Worm (Caenorhabditis elegans): ENCODE data around the gene mtrr-1.

Gene mtrr-1

ce11 chrII:9273984-9274383 is 11.8 kb upstream of the mtrr-1 start:
- no peak for TF ChIP-seq ama-1 (optimal IDR thresholded peaks at IDR 0.05)
- no peak for TF ChIP-seq scrt-1 (GFP tag; IDR thresholded peaks at IDR 0.05)
- TF ChIP-seq flt-1 (GFP tag; IDR thresholded peaks at IDR 0.05): peak; percentile 12; the same call in 1 of the 2 replicates
- no peak for TF ChIP-seq ets-7 (tag; optimal IDR thresholded peaks at IDR 0.05)
- TF ChIP-seq ceh-13 (GFP tag; optimal IDR thresholded peaks at IDR 0.05): no peak
- no peak for TF ChIP-seq aly-1 (tag; optimal IDR thresholded peaks at IDR 0.05)
- no peak for TF ChIP-seq pes-1 (GFP tag; IDR thresholded peaks at IDR 0.05)
- no peak for TF ChIP-seq B0310.2 (tag; optimal IDR thresholded peaks at IDR 0.05)
- TF ChIP-seq tbx-11 (GFP tag; IDR thresholded peaks at IDR 0.05): no peak
- TF ChIP-seq tbx-37 (GFP tag; conservative IDR thresholded peaks at IDR 0.05): no peak
- no peak for TF ChIP-seq ceh-36 (tag; optimal IDR thresholded peaks at IDR 0.05)
- TF ChIP-seq F13C5.2 (tag; optimal IDR thresholded peaks at IDR 0.05): peak; percentile 38
- TF ChIP-seq tra-4 (tag; optimal IDR thresholded peaks at IDR 0.05): no peak
- no peak for TF ChIP-seq hnd-1 (tag; optimal IDR thresholded peaks at IDR 0.05)
- peak; percentile 59 for TF ChIP-seq hmg-4 (GFP tag; optimal IDR thresholded peaks at IDR 0.05)
- TF ChIP-seq sea-1 (GFP tag; conservative IDR thresholded peaks at IDR 0.05): no peak
- TF ChIP-seq hmbx-1 (tag; optimal IDR thresholded peaks at IDR 0.05): no peak

- TF ChIP-seq ama-1 (optimal IDR thresholded peaks at IDR 0.05) (no peak), tbx-11 (GFP tag; IDR thresholded peaks at IDR 0.05) (no peak), tra-4 (tag; optimal IDR thresholded peaks at IDR 0.05) (no peak), ets-7 (tag; optimal IDR thresholded peaks at IDR 0.05) (no peak), sea-1 (GFP tag; conservative IDR thresholded peaks at IDR 0.05) (no peak), hmg-4 (GFP tag; optimal IDR thresholded peaks at IDR 0.05) (no peak), scrt-1 (GFP tag; IDR thresholded peaks at IDR 0.05) (no peak), flt-1 (GFP tag; IDR thresholded peaks at IDR 0.05) (no peak), pes-1 (GFP tag; IDR thresholded peaks at IDR 0.05) (no peak), F13C5.2 (tag; optimal IDR thresholded peaks at IDR 0.05) (no peak), tbx-37 (GFP tag; conservative IDR thresholded peaks at IDR 0.05) (no peak), hmbx-1 (tag; optimal IDR thresholded peaks at IDR 0.05) (no peak), aly-1 (tag; optimal IDR thresholded peaks at IDR 0.05) (no peak), ceh-36 (tag; optimal IDR thresholded peaks at IDR 0.05) (no peak), hnd-1 (tag; optimal IDR thresholded peaks at IDR 0.05) (no peak), B0310.2 (tag; optimal IDR thresholded peaks at IDR 0.05) (no peak), ceh-13 (GFP tag; optimal IDR thresholded peaks at IDR 0.05) (no peak)
Observed at ce11 chrII:9274734-9275133, 11.0 kb upstream of the mtrr-1 start.

ce11 chrII:9275173-9275572 is 10.6 kb upstream of the mtrr-1 start:
- TF ChIP-seq tra-4 (tag; optimal IDR thresholded peaks at IDR 0.05): no peak
- TF ChIP-seq tbx-11 (GFP tag; IDR thresholded peaks at IDR 0.05): no peak
- no peak for TF ChIP-seq ceh-36 (tag; optimal IDR thresholded peaks at IDR 0.05)
- TF ChIP-seq F13C5.2 (tag; optimal IDR thresholded peaks at IDR 0.05): no peak
- TF ChIP-seq sea-1 (GFP tag; conservative IDR thresholded peaks at IDR 0.05): no peak
- no peak for TF ChIP-seq ets-7 (tag; optimal IDR thresholded peaks at IDR 0.05)
- TF ChIP-seq hnd-1 (tag; optimal IDR thresholded peaks at IDR 0.05): no peak
- no peak for TF ChIP-seq ama-1 (optimal IDR thresholded peaks at IDR 0.05)
- TF ChIP-seq pes-1 (GFP tag; IDR thresholded peaks at IDR 0.05): no peak
- no peak for TF ChIP-seq flt-1 (GFP tag; IDR thresholded peaks at IDR 0.05)
- no peak for TF ChIP-seq ceh-13 (GFP tag; optimal IDR thresholded peaks at IDR 0.05)
- TF ChIP-seq aly-1 (tag; optimal IDR thresholded peaks at IDR 0.05): no peak
- TF ChIP-seq hmbx-1 (tag; optimal IDR thresholded peaks at IDR 0.05): no peak
- no peak for TF ChIP-seq B0310.2 (tag; optimal IDR thresholded peaks at IDR 0.05)
- no peak for TF ChIP-seq tbx-37 (GFP tag; conservative IDR thresholded peaks at IDR 0.05)
- TF ChIP-seq scrt-1 (GFP tag; IDR thresholded peaks at IDR 0.05): no peak

ce11 chrII:9277153-9277552 is 8.6 kb upstream of the mtrr-1 start:
- TF ChIP-seq scrt-1 (GFP tag; IDR thresholded peaks at IDR 0.05): no peak
- no peak for TF ChIP-seq ama-1 (optimal IDR thresholded peaks at IDR 0.05)
- TF ChIP-seq ceh-13 (GFP tag; optimal IDR thresholded peaks at IDR 0.05): no peak
- TF ChIP-seq tbx-11 (GFP tag; IDR thresholded peaks at IDR 0.05): no peak
- no peak for TF ChIP-seq B0310.2 (tag; optimal IDR thresholded peaks at IDR 0.05)
- no peak for TF ChIP-seq sea-1 (GFP tag; conservative IDR thresholded peaks at IDR 0.05)
- no peak for TF ChIP-seq tra-4 (tag; optimal IDR thresholded peaks at IDR 0.05)
- TF ChIP-seq hnd-1 (tag; optimal IDR thresholded peaks at IDR 0.05): no peak
- TF ChIP-seq ceh-36 (tag; optimal IDR thresholded peaks at IDR 0.05): no peak
- no peak for TF ChIP-seq flt-1 (GFP tag; IDR thresholded peaks at IDR 0.05)
- TF ChIP-seq tbx-37 (GFP tag; conservative IDR thresholded peaks at IDR 0.05): no peak
- no peak for TF ChIP-seq pes-1 (GFP tag; IDR thresholded peaks at IDR 0.05)
- TF ChIP-seq aly-1 (tag; optimal IDR thresholded peaks at IDR 0.05): no peak
- TF ChIP-seq F13C5.2 (tag; optimal IDR thresholded peaks at IDR 0.05): no peak
- no peak for TF ChIP-seq hmbx-1 (tag; optimal IDR thresholded peaks at IDR 0.05)
- TF ChIP-seq ets-7 (tag; optimal IDR thresholded peaks at IDR 0.05): no peak

- TF ChIP-seq B0310.2 (tag; optimal IDR thresholded peaks at IDR 0.05): no peak
Observed at ce11 chrII:9279016-9279415, 6.8 kb upstream of the mtrr-1 start.

- TF ChIP-seq B0310.2 (tag; optimal IDR thresholded peaks at IDR 0.05): no peak
- TF ChIP-seq hmg-4 (GFP tag; optimal IDR thresholded peaks at IDR 0.05): no peak
- TF ChIP-seq ama-1 (optimal IDR thresholded peaks at IDR 0.05): no peak
- no peak for TF ChIP-seq scrt-1 (GFP tag; IDR thresholded peaks at IDR 0.05)
- no peak for TF ChIP-seq F13C5.2 (tag; optimal IDR thresholded peaks at IDR 0.05)
- no peak for TF ChIP-seq pes-1 (GFP tag; IDR thresholded peaks at IDR 0.05)
- no peak for TF ChIP-seq tbx-11 (GFP tag; IDR thresholded peaks at IDR 0.05)
- no peak for TF ChIP-seq tbx-37 (GFP tag; conservative IDR thresholded peaks at IDR 0.05)
- no peak for TF ChIP-seq ets-7 (tag; optimal IDR thresholded peaks at IDR 0.05)
- TF ChIP-seq ceh-13 (GFP tag; optimal IDR thresholded peaks at IDR 0.05): no peak
- TF ChIP-seq hnd-1 (tag; optimal IDR thresholded peaks at IDR 0.05): no peak
- TF ChIP-seq sea-1 (GFP tag; conservative IDR thresholded peaks at IDR 0.05): no peak
- no peak for TF ChIP-seq aly-1 (tag; optimal IDR thresholded peaks at IDR 0.05)
- TF ChIP-seq tra-4 (tag; optimal IDR thresholded peaks at IDR 0.05): no peak
- TF ChIP-seq ceh-36 (tag; optimal IDR thresholded peaks at IDR 0.05): no peak
Observed at ce11 chrII:9280048-9280772, 5.6 kb upstream of the mtrr-1 start, which contains the start of gene gldi-3. gldi-3 (minus strand) TSS chrII:9280098.

- TF ChIP-seq tra-4 (tag; optimal IDR thresholded peaks at IDR 0.05) (no peak), B0310.2 (tag; optimal IDR thresholded peaks at IDR 0.05) (no peak), sea-1 (GFP tag; conservative IDR thresholded peaks at IDR 0.05) (no peak), ets-7 (tag; optimal IDR thresholded peaks at IDR 0.05) (no peak), scrt-1 (GFP tag; IDR thresholded peaks at IDR 0.05) (no peak), ceh-36 (tag; optimal IDR thresholded peaks at IDR 0.05) (no peak), ama-1 (optimal IDR thresholded peaks at IDR 0.05) (no peak), aly-1 (tag; optimal IDR thresholded peaks at IDR 0.05) (no peak), F13C5.2 (tag; optimal IDR thresholded peaks at IDR 0.05) (no peak), ceh-13 (GFP tag; optimal IDR thresholded peaks at IDR 0.05) (no peak), hnd-1 (tag; optimal IDR thresholded peaks at IDR 0.05) (no peak), flt-1 (GFP tag; IDR thresholded peaks at IDR 0.05) (no peak), hmbx-1 (tag; optimal IDR thresholded peaks at IDR 0.05) (no peak), tbx-37 (GFP tag; conservative IDR thresholded peaks at IDR 0.05) (no peak), pes-1 (GFP tag; IDR thresholded peaks at IDR 0.05) (no peak)
Observed at ce11 chrII:9280846-9281245, 4.9 kb upstream of the mtrr-1 start.

All from whole organism, early embryonic.